Fruit fly (Drosophila melanogaster) ovary, adult (tissue): ENCODE measurements around the gene X11Lbeta.

Experiments used
- CG17801 ChIP-seq: fragments of 200-800 bp; optimal IDR thresholded peaks from 2 replicates; lab custom pipeline; 2019; ENCODE audit warnings: missing biosample characterization, mild to moderate bottlenecking, missing genetic modification characterization, moderate library complexity; ENCODE audit not compliant: partially characterized antibody

Gene X11Lbeta

DNA sequence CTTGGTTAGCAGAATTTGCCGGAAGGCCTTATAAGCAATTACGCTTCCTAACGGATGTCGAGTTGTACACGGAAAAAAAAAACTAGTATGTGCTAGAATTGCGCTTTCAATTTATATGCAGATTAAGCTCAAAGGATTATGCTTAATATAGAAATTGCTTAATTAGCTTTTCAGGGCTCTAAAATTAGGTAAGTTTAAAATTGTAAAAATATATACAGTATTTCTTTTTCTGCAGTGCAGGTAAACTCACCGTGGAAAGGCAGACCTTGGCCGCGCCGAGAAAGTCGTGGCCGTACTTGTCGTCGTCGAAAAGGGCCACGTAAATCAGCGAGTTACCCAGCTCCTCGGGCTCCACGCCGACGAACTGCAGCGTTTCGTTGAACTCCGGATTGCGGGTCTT lies 123.1 kb downstream of the X11Lbeta start:
- TF ChIP-seq CG17801 = no peak

DNA sequence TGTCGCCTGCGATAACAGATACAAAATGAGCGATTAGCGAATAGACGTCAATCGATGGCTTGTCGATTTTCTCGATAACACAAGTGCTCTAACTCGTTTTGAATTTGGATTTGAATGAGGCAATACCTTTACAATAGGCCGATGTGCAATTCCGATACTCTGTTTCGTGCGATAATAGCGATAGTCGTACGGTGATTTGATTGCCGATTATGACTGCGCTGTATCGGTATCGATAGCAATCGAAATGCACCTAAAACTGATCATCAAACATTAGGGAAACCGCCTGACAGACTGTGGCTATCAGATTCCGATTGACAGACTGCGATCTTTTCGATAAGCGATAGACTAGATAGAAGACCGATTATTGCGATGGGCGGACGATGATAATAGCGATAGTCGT lies 124.2 kb downstream of the X11Lbeta start:
- TF ChIP-seq CG17801 = no peak

- no peak for TF ChIP-seq CG17801
Observed at dm6 chrX:10756026-10756561, 128.6 kb downstream of the X11Lbeta start.

DNA sequence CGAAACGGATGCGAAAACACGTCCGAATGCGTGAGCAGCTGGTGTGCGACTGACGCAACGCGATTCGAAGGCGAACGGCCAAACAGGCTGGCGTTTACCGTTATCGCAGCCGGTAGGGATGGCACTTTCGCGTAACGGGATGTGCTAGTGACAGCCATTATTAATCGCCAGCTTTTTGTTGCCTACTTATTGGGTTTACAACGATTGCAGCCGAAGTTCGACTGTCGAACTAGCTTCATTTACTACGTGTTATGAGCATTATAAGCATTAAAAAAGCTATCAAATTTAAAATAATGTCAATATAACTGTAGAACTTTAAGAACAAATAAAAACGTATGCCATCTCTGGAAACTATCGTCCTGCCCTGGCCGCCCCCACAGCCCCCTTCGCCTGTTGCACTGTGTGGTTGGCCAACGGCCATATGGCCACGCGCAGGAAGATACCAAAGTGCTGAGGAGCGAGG lies 130.1 kb downstream of the X11Lbeta start, which contains the start of gene Rph:
Rph (minus strand) TSS at position 51 of the 463 bp plus-strand sequence.
- TF ChIP-seq CG17801 = no peak
